Worm (Caenorhabditis elegans) whole organism, late embryonic: ENCODE measurements around the gene H12I19.115.

Experiments
- C08G9.2 ChIP-seq: sonication (generic microtip); optimal IDR thresholded peaks from 2 replicates; lab custom pipeline; 2016; ENCODE audit warnings: mild to moderate bottlenecking, missing genetic modification characterization, moderate library complexity, missing compliant biosample characterization
- C38D4.7 ChIP-seq: fragments of 200-800 bp; sonication (Bioruptor generic); optimal IDR thresholded peaks from 2 replicates; lab custom pipeline; 2018; ENCODE audit warnings: mild to moderate bottlenecking, missing genetic modification characterization, moderate library complexity, missing compliant biosample characterization
- F13H6.1 ChIP-seq: sonication (generic microtip); optimal IDR thresholded peaks from 2 replicates; lab custom pipeline; 2016; ENCODE audit warnings: missing genetic modification characterization, missing compliant biosample characterization
- ama-1 ChIP-seq: fragments of 150-350 bp; optimal IDR thresholded peaks from 2 replicates; lab custom pipeline; 2014
- ceh-14 ChIP-seq: sonication (generic microtip); optimal IDR thresholded peaks from 2 replicates; lab custom pipeline; 2016; ENCODE audit warnings: missing genotype, missing genetic modification characterization, missing compliant biosample characterization
- ceh-18 ChIP-seq: sonication (generic microtip); optimal IDR thresholded peaks from 2 replicates; lab custom pipeline; 2016; ENCODE audit warnings: missing genetic modification characterization, missing compliant biosample characterization
- ceh-22 ChIP-seq: sonication (generic microtip); optimal IDR thresholded peaks from 2 replicates; lab custom pipeline; 2017; ENCODE audit warnings: missing biosample characterization, missing genetic modification characterization
- ceh-24 ChIP-seq: sonication (generic microtip); optimal IDR thresholded peaks from 2 replicates; lab custom pipeline; 2016; ENCODE audit warnings: mild to moderate bottlenecking, missing genetic modification characterization, missing compliant biosample characterization
- ceh-45 ChIP-seq: fragments of 200-800 bp; sonication (Bioruptor generic); IDR thresholded peaks from 2 replicates; pipeline ENCODE4 v1.3.6; 2022; ENCODE audit warnings: missing genetic modification reagents, missing genetic modification characterization, missing compliant biosample characterization
- ceh-6 ChIP-seq: fragments of 200-800 bp; sonication (Bioruptor generic); optimal IDR thresholded peaks from 2 replicates; lab custom pipeline; 2018; ENCODE audit warnings: mild to moderate bottlenecking, missing genetic modification characterization, missing compliant biosample characterization
- ceh-9 ChIP-seq: sonication (generic microtip); optimal IDR thresholded peaks from 2 replicates; lab custom pipeline; 2016; ENCODE audit warnings: mild to moderate bottlenecking, missing genetic modification characterization, inconsistent platforms, missing compliant biosample characterization
- dmd-4 ChIP-seq: sonication (generic microtip); optimal IDR thresholded peaks from 2 replicates; lab custom pipeline; 2016; ENCODE audit warnings: borderline replicate concordance, missing genetic modification characterization, missing compliant biosample characterization
- ets-4 ChIP-seq: sonication (generic microtip); optimal IDR thresholded peaks from 2 replicates; lab custom pipeline; 2016; ENCODE audit warnings: missing genetic modification characterization, missing compliant biosample characterization
- eyg-1 ChIP-seq: sonication (generic microtip); optimal IDR thresholded peaks from 2 replicates; lab custom pipeline; 2016; ENCODE audit warnings: missing genotype, missing genetic modification characterization, missing compliant biosample characterization
- fax-1 ChIP-seq: sonication (generic microtip); optimal IDR thresholded peaks from 2 replicates; lab custom pipeline; 2016; ENCODE audit warnings: missing genotype, missing genetic modification characterization, missing compliant biosample characterization
- fkh-6 ChIP-seq: sonication (generic microtip); optimal IDR thresholded peaks from 2 replicates; lab custom pipeline; 2016; ENCODE audit warnings: missing genetic modification characterization, missing compliant biosample characterization
- hlh-15 ChIP-seq: sonication (generic microtip); optimal IDR thresholded peaks from 2 replicates; lab custom pipeline; 2016; ENCODE audit warnings: missing genetic modification characterization, missing compliant biosample characterization
- hlh-30 ChIP-seq: sonication (generic microtip); optimal IDR thresholded peaks from 2 replicates; lab custom pipeline; 2017; ENCODE audit warnings: antibody characterized with exemption, missing genetic modification characterization, missing compliant biosample characterization; ENCODE audit not compliant: insufficient read depth
- hlh-6 ChIP-seq: sonication (generic microtip); optimal IDR thresholded peaks from 2 replicates; lab custom pipeline; 2016; ENCODE audit warnings: missing genotype, missing genetic modification characterization, missing compliant biosample characterization
- madf-2 ChIP-seq: sonication (generic microtip); optimal IDR thresholded peaks from 2 replicates; lab custom pipeline; 2017; ENCODE audit warnings: missing genetic modification characterization, missing compliant biosample characterization
- pat-9 ChIP-seq: fragments of 200-800 bp; sonication (Bioruptor generic); optimal IDR thresholded peaks from 2 replicates; lab custom pipeline; 2018; ENCODE audit warnings: mild to moderate bottlenecking, missing genetic modification characterization, moderate library complexity, missing compliant biosample characterization
- pqm-1 ChIP-seq: sonication (generic microtip); optimal IDR thresholded peaks from 2 replicates; lab custom pipeline; 2016; ENCODE audit warnings: missing genetic modification characterization, missing compliant biosample characterization
- rnt-1 ChIP-seq: sonication (generic microtip); optimal IDR thresholded peaks from 2 replicates; lab custom pipeline; 2016; ENCODE audit warnings: missing genetic modification characterization, missing compliant biosample characterization
- sox-2 ChIP-seq: fragments of 200-800 bp; sonication (Bioruptor generic); IDR thresholded peaks from 2 replicates; pipeline ENCODE4 v1.3.6; 2022; ENCODE audit warnings: missing genetic modification reagents, missing genetic modification characterization, missing compliant biosample characterization
- tbx-2 ChIP-seq: sonication (generic microtip); optimal IDR thresholded peaks from 2 replicates; lab custom pipeline; 2016; ENCODE audit warnings: missing genetic modification characterization, missing compliant biosample characterization
- tbx-7 ChIP-seq: sonication (generic microtip); optimal IDR thresholded peaks from 2 replicates; lab custom pipeline; 2016; ENCODE audit warnings: missing genotype, missing genetic modification characterization, missing compliant biosample characterization
- ttx-3 ChIP-seq: sonication (generic microtip); optimal IDR thresholded peaks from 2 replicates; lab custom pipeline; 2016; ENCODE audit warnings: missing genetic modification reagents, missing genetic modification characterization, missing compliant biosample characterization
- unc-3 ChIP-seq, 2 experiments: fragments of 200-800 bp in 1 of 2; sonication (Bioruptor generic) in 1 of 2; sonication (generic microtip) in 1 of 2; conservative IDR thresholded peaks in 1 of 2; optimal IDR thresholded peaks in 1 of 2; 2 replicates each; pipeline versions ENCODE4 v1.3.6 to Lab custom; 2016 to 2022; ENCODE audit warnings: missing compliant biosample characterization in 2 of 2, missing genetic modification characterization in 2 of 2, missing genetic modification reagents in 1 of 2
- unc-55 ChIP-seq: sonication (generic microtip); optimal IDR thresholded peaks from 2 replicates; lab custom pipeline; 2017; ENCODE audit warnings: missing biosample characterization, missing genetic modification reagents, missing genetic modification characterization
- zip-5 ChIP-seq: sonication (generic microtip); optimal IDR thresholded peaks from 2 replicates; lab custom pipeline; 2016; ENCODE audit warnings: missing genetic modification characterization, missing compliant biosample characterization

Gene H12I19.115

DNA sequence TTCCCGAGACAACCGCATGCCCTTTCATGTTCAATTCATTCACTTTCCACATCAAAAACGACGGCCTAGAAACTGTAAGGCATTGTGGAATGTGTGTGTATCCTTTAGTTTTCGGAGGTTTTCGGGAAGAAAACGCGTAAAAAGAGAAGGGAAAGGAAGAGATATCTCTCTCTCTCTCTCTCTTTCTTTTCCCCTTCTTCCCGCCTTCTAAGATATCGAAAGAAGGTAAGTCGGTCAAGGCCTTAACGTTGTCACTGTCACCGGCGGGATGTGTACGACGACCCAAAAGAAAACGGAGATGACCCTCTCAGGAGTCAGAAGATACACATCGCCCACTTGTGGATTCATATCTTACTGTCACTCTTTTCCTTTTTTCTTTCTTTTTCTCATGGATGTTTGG is 37.9 kb downstream of the H12I19.115 start (continued):
- no peak for TF ChIP-seq unc-3 (GFP tag; conservative IDR thresholded peaks at IDR 0.05; lab: Robert Waterston, UW)
- no peak for TF ChIP-seq unc-3 (tag; optimal IDR thresholded peaks at IDR 0.05; lab: Kevin White, UChicago)

DNA sequence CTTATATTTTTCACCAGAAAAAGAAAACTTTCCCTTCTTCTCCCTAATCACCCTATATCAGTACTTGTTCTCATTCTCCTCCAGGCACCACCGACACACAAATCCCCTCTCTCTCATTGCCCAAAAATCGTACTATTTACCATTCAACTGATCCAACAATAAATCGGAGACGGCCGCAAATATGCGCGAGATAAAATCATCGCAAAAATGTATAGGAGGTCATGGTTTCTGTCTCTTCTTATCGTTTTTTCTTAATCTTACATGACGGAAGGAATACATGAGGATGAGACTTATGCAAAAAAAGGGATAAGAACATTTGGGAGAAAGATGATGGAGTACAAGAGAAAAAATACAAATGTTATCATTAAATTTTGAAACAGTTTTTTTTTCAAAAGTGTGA is 41.3 kb downstream of the H12I19.115 start:
- TF ChIP-seq ttx-3 (tag; lab: Kevin White, UChicago) (no peak), fax-1 (no peak), ceh-22 (tag; lab: Kevin White, UChicago) (no peak), F13H6.1 (tag; lab: Kevin White, UChicago) (no peak), rnt-1 (tag; lab: Kevin White, UChicago) (no peak), C08G9.2 (tag; lab: Kevin White, UChicago) (no peak), eyg-1 (tag; lab: Kevin White, UChicago) (no peak), zip-5 (tag; lab: Kevin White, UChicago) (no peak), tbx-2 (tag; lab: Kevin White, UChicago) (no peak), pat-9 (tag; lab: Kevin White, UChicago) (no peak), ceh-6 (GFP tag; lab: Kevin White, UChicago) (no peak), C38D4.7 (GFP tag; lab: Kevin White, UChicago) (no peak), ceh-24 (tag; lab: Kevin White, UChicago) (no peak), pqm-1 (tag; lab: Kevin White, UChicago) (no peak), hlh-30 (tag; lab: Kevin White, UChicago) (no peak), hlh-6 (tag; lab: Kevin White, UChicago) (no peak)
- TF ChIP-seq, all 69 proteins: peak for 0

DNA sequence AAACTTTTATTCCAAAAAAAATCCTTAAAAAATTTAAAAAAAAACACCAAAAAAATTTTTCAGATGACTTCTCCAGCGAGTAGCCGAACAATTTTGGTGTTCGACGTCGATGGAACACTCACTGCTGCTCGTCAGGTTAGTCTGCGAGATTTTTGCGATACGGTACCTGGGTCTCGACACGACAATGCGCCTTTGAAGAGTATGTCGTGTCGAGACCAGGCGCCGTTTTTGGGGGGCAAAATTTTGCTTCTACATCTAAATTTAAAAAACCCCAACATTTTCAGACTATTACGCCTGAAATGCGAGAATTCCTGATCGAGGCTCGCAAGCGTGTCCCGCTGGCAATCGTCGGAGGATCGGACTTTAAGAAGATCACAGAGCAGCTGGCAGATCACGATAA is 44.1 kb downstream of the H12I19.115 start, which contains the start of gene F52B11.2:
TSS of gene F52B11.2 (plus strand) at position 64 of the 400 bp plus-strand sequence.
- TF ChIP-seq ttx-3 (tag; lab: Kevin White, UChicago) (no peak), tbx-7 (no peak), pqm-1 (tag; lab: Kevin White, UChicago) (no peak), ceh-45 (GFP tag; lab: Robert Waterston, UW) (no peak), sox-2 (no peak), hlh-15 (tag; lab: Kevin White, UChicago) (no peak), ceh-14 (no peak), tbx-2 (tag; lab: Kevin White, UChicago) (no peak), ceh-18 (tag; lab: Kevin White, UChicago) (no peak), ceh-9 (tag; lab: Kevin White, UChicago) (no peak)
- TF ChIP-seq, all 69 proteins: peak for 0

DNA sequence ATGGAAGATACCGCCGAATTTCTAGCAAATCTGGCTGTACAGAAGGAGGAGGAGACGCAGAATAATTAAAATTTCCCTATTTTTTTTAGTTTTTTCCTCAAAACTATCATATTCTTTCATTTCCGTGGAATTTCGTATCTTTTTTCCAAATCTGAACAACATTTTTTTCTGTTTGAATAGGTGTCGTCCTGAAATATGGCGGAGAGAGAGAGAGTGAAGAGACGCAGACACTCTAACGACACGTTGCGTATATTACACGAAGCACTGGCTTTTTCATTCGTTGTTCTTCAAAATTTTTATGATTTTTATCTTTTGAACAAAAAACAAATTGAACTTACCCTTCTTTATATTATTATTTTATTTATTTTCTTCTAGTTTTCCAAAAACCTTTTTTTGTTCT is 44.7 kb downstream of the H12I19.115 start:
- TF ChIP-seq madf-2 (tag; lab: Kevin White, UChicago), result no peak
- TF ChIP-seq unc-55 (GFP tag; lab: Kevin White, UChicago), result no peak
- no peak for TF ChIP-seq ets-4 (tag; lab: Kevin White, UChicago)
- TF ChIP-seq ama-1 (lab: Kevin White, UChicago), result no peak
- no peak for TF ChIP-seq pat-9 (tag; lab: Kevin White, UChicago)
- TF ChIP-seq dmd-4 (tag; lab: Kevin White, UChicago), result no peak
- no peak for TF ChIP-seq tbx-7
- no peak for TF ChIP-seq fkh-6 (tag; lab: Kevin White, UChicago)
- no peak for TF ChIP-seq rnt-1 (tag; lab: Kevin White, UChicago)
